Worm (Caenorhabditis elegans) whole organism, L1 larva: ENCODE data around the gene T12A2.21.
A peak's percentile ranks its signal among the peaks of the same experiment; 100 is the strongest.

Experiments used
- aha-1 ChIP-seq: fragments of 150-350 bp; optimal IDR thresholded peaks from 2 replicates; lab custom pipeline; 2014; ENCODE audit warnings: missing biosample characterization, missing genetic modification characterization
- ama-1 ChIP-seq: fragments of 150-350 bp; optimal IDR thresholded peaks from 2 replicates; lab custom pipeline; 2014
- ceh-82 ChIP-seq, 3 experiments: fragments of 150-350 bp in 1 of 3; sonication (generic microtip) in 2 of 3; optimal IDR thresholded peaks; 2 replicates each; lab custom pipeline; 2014 to 2017; ENCODE audit warnings: missing biosample characterization in 3 of 3, missing genetic modification characterization in 3 of 3
- elt-2 ChIP-seq: sonication (generic microtip); optimal IDR thresholded peaks from 2 replicates; lab custom pipeline; 2016; ENCODE audit warnings: missing genetic modification characterization, mild to moderate bottlenecking, inconsistent platforms, missing compliant biosample characterization, missing genetic modification reagents
- jun-1 ChIP-seq: fragments of 150-350 bp; optimal IDR thresholded peaks from 2 replicates; lab custom pipeline; 2014; ENCODE audit warnings: missing biosample characterization, missing genetic modification reagents, missing genetic modification characterization
- lin-13 ChIP-seq: fragments of 150-350 bp; optimal IDR thresholded peaks from 2 replicates; lab custom pipeline; 2014; ENCODE audit warnings: missing biosample characterization, missing genetic modification reagents, missing genetic modification characterization
- mdl-1 ChIP-seq, 2 experiments: fragments of 150-350 bp; optimal IDR thresholded peaks; 2 replicates each; lab custom pipeline; 2014 to 2017; ENCODE audit warnings: missing biosample characterization in 2 of 2, missing genetic modification characterization in 2 of 2, inconsistent platforms in 1 of 2
- nhr-237 ChIP-seq: fragments of 150-350 bp; optimal IDR thresholded peaks from 2 replicates; lab custom pipeline; 2014; ENCODE audit warnings: missing biosample characterization, missing genetic modification characterization
- nhr-28 ChIP-seq: fragments of 150-350 bp; optimal IDR thresholded peaks from 2 replicates; lab custom pipeline; 2014; ENCODE audit warnings: missing biosample characterization, missing genetic modification characterization
- swsn-7 ChIP-seq: sonication (generic microtip); optimal IDR thresholded peaks from 2 replicates; lab custom pipeline; 2016; ENCODE audit warnings: missing genetic modification characterization, missing compliant biosample characterization
- tlp-1 ChIP-seq: fragments of 150-350 bp; optimal IDR thresholded peaks from 2 replicates; lab custom pipeline; 2014; ENCODE audit warnings: missing biosample characterization, missing genetic modification characterization
- unc-62 ChIP-seq: fragments of 150-350 bp; optimal IDR thresholded peaks from 2 replicates; lab custom pipeline; 2014; ENCODE audit warnings: missing biosample characterization, missing genetic modification reagents, missing genetic modification characterization

- TF ChIP-seq jun-1 (tag; lab: Kevin White, UChicago) (no peak), unc-62 (no peak), swsn-7 (tag; lab: Kevin White, UChicago) (no peak), tlp-1 (tag; lab: Kevin White, UChicago) (no peak), aha-1 (tag; lab: Kevin White, UChicago) (no peak), ceh-82 (tag; optimal IDR thresholded peaks at IDR 0.05; lab: Kevin White, UChicago) (no peak), nhr-28 (tag; lab: Kevin White, UChicago) (no peak), nhr-237 (no peak), lin-13 (GFP tag; lab: Kevin White, UChicago) (peak; percentile 19), elt-2 (no peak), mdl-1 (tag; optimal IDR thresholded peaks at IDR 0.05; lab: Kevin White, UChicago) (no peak), ama-1 (lab: Kevin White, UChicago) (no peak)
These were observed 42.9 kb upstream of the T12A2.21 start for ce11 chrIII:6279453-6279852.
